Fruit fly (Drosophila melanogaster) whole organism, embryonic: ENCODE data around the gene Cont.

Source experiments
- Ada2b ChIP-seq: fragments of 200-800 bp; sonication (Bioruptor generic); IDR thresholded peaks from 2 replicates; pipeline ENCODE4 v1.3.6; 2022; ENCODE audit warnings: missing biosample characterization, missing genetic modification characterization
- B-H2 ChIP-seq: fragments of 200-800 bp; sonication (Bioruptor generic); optimal IDR thresholded peaks from 2 replicates; lab custom pipeline; 2018; ENCODE audit warnings: missing biosample characterization, mild to moderate bottlenecking, missing genetic modification characterization
- Bteb2 ChIP-seq: fragments of 200-800 bp; sonication (Bioruptor generic); optimal IDR thresholded peaks from 2 replicates; lab custom pipeline; 2016; ENCODE audit warnings: missing biosample characterization, missing genetic modification characterization
- CG10147 ChIP-seq: fragments of 200-800 bp; sonication (Bioruptor generic); optimal IDR thresholded peaks from 2 replicates; lab custom pipeline; 2019; ENCODE audit warnings: missing biosample characterization, mild to moderate bottlenecking, missing genetic modification characterization, moderate library complexity
- CG10267 ChIP-seq: fragments of 200-800 bp; sonication (Bioruptor generic); optimal IDR thresholded peaks from 2 replicates; lab custom pipeline; 2018; ENCODE audit warnings: missing biosample characterization, mild to moderate bottlenecking, missing genetic modification characterization, moderate library complexity
- CG10431 ChIP-seq: fragments of 200-800 bp; sonication (Bioruptor generic); optimal IDR thresholded peaks from 3 replicates; lab custom pipeline; 2018; ENCODE audit warnings: missing biosample characterization, mild to moderate bottlenecking, missing genetic modification characterization
- CG11398 ChIP-seq: fragments of 200-800 bp; sonication (Bioruptor generic); optimal IDR thresholded peaks from 2 replicates; lab custom pipeline; 2016; ENCODE audit warnings: missing biosample characterization, missing genetic modification characterization
- CG11560 ChIP-seq: fragments of 200-800 bp; sonication (Bioruptor generic); IDR thresholded peaks from 3 replicates; pipeline ENCODE4 v1.3.6; 2022; ENCODE audit warnings: missing biosample characterization, missing genetic modification characterization
- CG12219 ChIP-seq: fragments of 200-800 bp; sonication (Bioruptor generic); optimal IDR thresholded peaks from 3 replicates; lab custom pipeline; 2018; ENCODE audit warnings: missing biosample characterization, mild to moderate bottlenecking, missing genetic modification characterization
- CG13624 ChIP-seq: fragments of 200-800 bp; sonication (Bioruptor generic); optimal IDR thresholded peaks from 2 replicates; lab custom pipeline; 2016; ENCODE audit warnings: missing biosample characterization, missing genetic modification characterization
- CG15601 ChIP-seq: fragments of 200-800 bp; sonication (Bioruptor generic); optimal IDR thresholded peaks from 3 replicates; lab custom pipeline; 2019; ENCODE audit warnings: missing biosample characterization, mild to moderate bottlenecking, missing genetic modification characterization, moderate library complexity
- CG16863 ChIP-seq: fragments of 200-800 bp; sonication (Bioruptor generic); optimal IDR thresholded peaks from 3 replicates; lab custom pipeline; 2016; ENCODE audit warnings: missing biosample characterization, missing genetic modification characterization
- CG17186 ChIP-seq: fragments of 200-800 bp; sonication (Bioruptor generic); optimal IDR thresholded peaks from 3 replicates; lab custom pipeline; 2017; ENCODE audit warnings: missing biosample characterization, missing genetic modification reagents, missing genetic modification characterization
- CG30403 ChIP-seq: fragments of 200-800 bp; sonication (Bioruptor generic); optimal IDR thresholded peaks from 3 replicates; lab custom pipeline; 2016; ENCODE audit warnings: missing biosample characterization, missing genetic modification characterization
- CG3065 ChIP-seq: fragments of 200-800 bp; sonication (Bioruptor generic); optimal IDR thresholded peaks from 2 replicates; lab custom pipeline; 2016; ENCODE audit warnings: missing biosample characterization, missing genetic modification characterization
- CG34422 ChIP-seq: fragments of 200-800 bp; sonication (Bioruptor generic); IDR thresholded peaks from 3 replicates; pipeline ENCODE4 v1.3.6; 2022; ENCODE audit warnings: missing biosample characterization, missing genetic modification characterization
- CG4617 ChIP-seq: fragments of 200-800 bp; sonication (Bioruptor generic); optimal IDR thresholded peaks from 3 replicates; lab custom pipeline; 2016; ENCODE audit warnings: missing biosample characterization, missing genetic modification characterization, borderline replicate concordance
- CG6654 ChIP-seq: fragments of 200-800 bp; sonication (Bioruptor generic); optimal IDR thresholded peaks from 2 replicates; lab custom pipeline; 2017; ENCODE audit warnings: missing biosample characterization, mild to moderate bottlenecking, missing genetic modification characterization
- CG8290 ChIP-seq, 3 experiments: fragments of 200-800 bp; sonication (Bioruptor generic); optimal IDR thresholded peaks; 2 replicates each; lab custom pipeline; 2016 to 2019; ENCODE audit warnings: missing biosample characterization in 3 of 3, missing genetic modification characterization in 3 of 3, mild to moderate bottlenecking in 2 of 3, moderate library complexity in 1 of 3
- D ChIP-seq, 2 experiments: fragments of 200-800 bp in 1 of 2; fragments of >200 bp in 1 of 2; sonication (Bioruptor generic) in 1 of 2; optimal IDR thresholded peaks; 2 replicates in 1 of 2; 3 replicates in 1 of 2; lab custom pipeline; 2017; ENCODE audit warnings: mild to moderate bottlenecking in 1 of 2, missing biosample characterization in 1 of 2, missing genetic modification characterization in 1 of 2, missing genetic modification reagents in 1 of 2
- HLH4C ChIP-seq: fragments of 200-800 bp; sonication (Bioruptor generic); IDR thresholded peaks from 3 replicates; pipeline ENCODE4 v1.3.6; 2022; ENCODE audit warnings: missing biosample characterization, missing genetic modification characterization; ENCODE audit not compliant: partially characterized antibody
- HLHmδ ChIP-seq: fragments of 200-800 bp; sonication (Bioruptor generic); optimal IDR thresholded peaks from 2 replicates; lab custom pipeline; 2018; ENCODE audit warnings: missing biosample characterization, mild to moderate bottlenecking, missing genetic modification characterization, moderate library complexity
- Mrtf ChIP-seq: fragments of 200-800 bp; sonication (Bioruptor generic); IDR thresholded peaks from 3 replicates; pipeline ENCODE4 v1.3.6; 2022; ENCODE audit warnings: missing biosample characterization, missing genetic modification characterization
- Neu2 ChIP-seq: fragments of 200-800 bp; sonication (Bioruptor generic); optimal IDR thresholded peaks from 3 replicates; lab custom pipeline; 2016; ENCODE audit warnings: missing biosample characterization, missing genetic modification characterization, borderline replicate concordance
- ase ChIP-seq: fragments of 200-800 bp; sonication (Bioruptor generic); IDR thresholded peaks from 3 replicates; pipeline ENCODE4 v1.3.6; 2022; ENCODE audit warnings: missing biosample characterization, missing genetic modification characterization
- ato ChIP-seq: fragments of 200-800 bp; sonication (Bioruptor generic); IDR thresholded peaks from 2 replicates; pipeline ENCODE4 v1.3.6; 2022; ENCODE audit warnings: missing biosample characterization, missing genetic modification characterization; ENCODE audit not compliant: partially characterized antibody
- br ChIP-seq: fragments of >200 bp; optimal IDR thresholded peaks from 2 replicates; lab custom pipeline; 2017
- cato ChIP-seq: fragments of 200-800 bp; sonication (Bioruptor generic); optimal IDR thresholded peaks from 2 replicates; lab custom pipeline; 2016; ENCODE audit warnings: missing biosample characterization, missing genetic modification characterization, borderline replicate concordance
- cwo ChIP-seq: fragments of 200-800 bp; sonication (Bioruptor generic); optimal IDR thresholded peaks from 3 replicates; lab custom pipeline; 2017; ENCODE audit warnings: missing biosample characterization, missing genetic modification characterization, mild to moderate bottlenecking, moderate library complexity, missing genetic modification reagents
- fd102C ChIP-seq: fragments of 200-800 bp; sonication (Bioruptor generic); optimal IDR thresholded peaks from 2 replicates; lab custom pipeline; 2018; ENCODE audit warnings: missing biosample characterization, mild to moderate bottlenecking, missing genetic modification characterization, moderate library complexity
- gro ChIP-seq: fragments of 200-800 bp; sonication (Bioruptor generic); optimal IDR thresholded peaks from 2 replicates; lab custom pipeline; 2016; ENCODE audit warnings: missing biosample characterization, missing genetic modification characterization
- hb ChIP-seq: fragments of 200-800 bp; sonication (Bioruptor generic); IDR thresholded peaks from 3 replicates; pipeline ENCODE4 v1.3.6; 2022; ENCODE audit warnings: missing biosample characterization, missing genetic modification characterization; ENCODE audit not compliant: partially characterized antibody
- hth ChIP-seq: fragments of >200 bp; optimal IDR thresholded peaks from 2 replicates; lab custom pipeline; 2017; ENCODE audit warnings: inconsistent platforms
- insv ChIP-seq, 2 experiments: fragments of 200-800 bp; sonication (Bioruptor generic); optimal IDR thresholded peaks; 3 replicates each; lab custom pipeline; 2016 to 2018; ENCODE audit warnings: missing biosample characterization in 2 of 2, missing genetic modification characterization in 2 of 2
- mirr ChIP-seq: fragments of 200-800 bp; sonication (Bioruptor generic); optimal IDR thresholded peaks from 3 replicates; lab custom pipeline; 2018; ENCODE audit warnings: missing biosample characterization, mild to moderate bottlenecking, missing genetic modification characterization
- nerfin-1 ChIP-seq: fragments of 200-800 bp; sonication (Bioruptor generic); optimal IDR thresholded peaks from 3 replicates; lab custom pipeline; 2019; ENCODE audit warnings: missing biosample characterization, mild to moderate bottlenecking, missing genetic modification characterization, moderate library complexity
- pros ChIP-seq: fragments of 200-800 bp; sonication (Bioruptor generic); optimal IDR thresholded peaks from 3 replicates; lab custom pipeline; 2019; ENCODE audit warnings: missing biosample characterization, mild to moderate bottlenecking, missing genetic modification characterization, moderate library complexity
- pzg ChIP-seq: fragments of 200-800 bp; sonication (Bioruptor generic); optimal IDR thresholded peaks from 3 replicates; lab custom pipeline; 2018; ENCODE audit warnings: missing biosample characterization, mild to moderate bottlenecking, missing genetic modification characterization, moderate library complexity
- ranshi ChIP-seq: fragments of 200-800 bp; sonication (Bioruptor generic); IDR thresholded peaks from 2 replicates; pipeline ENCODE4 v1.3.6; 2022; ENCODE audit warnings: missing biosample characterization, missing genetic modification characterization
- row ChIP-seq: fragments of 200-800 bp; sonication (Bioruptor generic); IDR thresholded peaks from 3 replicates; pipeline ENCODE4 v1.3.6; 2022; ENCODE audit warnings: missing biosample characterization, missing genetic modification characterization
- salm ChIP-seq: fragments of 200-800 bp; sonication (Bioruptor generic); optimal IDR thresholded peaks from 2 replicates; lab custom pipeline; 2018; ENCODE audit warnings: missing biosample characterization, mild to moderate bottlenecking, missing genetic modification characterization
- sc ChIP-seq, 3 experiments: fragments of >200 bp in 2 of 3; fragments of 200-800 bp in 1 of 3; sonication (Bioruptor generic) in 1 of 3; optimal IDR thresholded peaks; 2 replicates in 2 of 3; 3 replicates in 1 of 3; lab custom pipeline; 2017; ENCODE audit warnings: mild to moderate bottlenecking in 1 of 3, missing biosample characterization in 1 of 3, missing genetic modification characterization in 1 of 3, missing genetic modification reagents in 1 of 3
- scrt ChIP-seq: fragments of 200-800 bp; sonication (Bioruptor generic); optimal IDR thresholded peaks from 2 replicates; lab custom pipeline; 2018; ENCODE audit warnings: missing biosample characterization, mild to moderate bottlenecking, missing genetic modification characterization, moderate library complexity
- stc ChIP-seq: fragments of 200-800 bp; sonication (Bioruptor generic); IDR thresholded peaks from 2 replicates; pipeline ENCODE4 v1.3.6; 2022; ENCODE audit warnings: missing biosample characterization, missing genetic modification characterization
- stwl ChIP-seq: fragments of 200-800 bp; sonication (Bioruptor generic); optimal IDR thresholded peaks from 3 replicates; lab custom pipeline; 2018; ENCODE audit warnings: missing biosample characterization, mild to moderate bottlenecking, missing genetic modification characterization, moderate library complexity
- toy ChIP-seq: fragments of 200-800 bp; sonication (Bioruptor generic); IDR thresholded peaks from 2 replicates; pipeline ENCODE4 v1.3.6; 2022; ENCODE audit warnings: missing biosample characterization, missing genetic modification characterization
- zen ChIP-seq: fragments of 200-800 bp; sonication (Bioruptor generic); optimal IDR thresholded peaks from 3 replicates; lab custom pipeline; 2018; ENCODE audit warnings: missing biosample characterization, mild to moderate bottlenecking, missing genetic modification characterization, moderate library complexity

The Cont gene

DNA sequence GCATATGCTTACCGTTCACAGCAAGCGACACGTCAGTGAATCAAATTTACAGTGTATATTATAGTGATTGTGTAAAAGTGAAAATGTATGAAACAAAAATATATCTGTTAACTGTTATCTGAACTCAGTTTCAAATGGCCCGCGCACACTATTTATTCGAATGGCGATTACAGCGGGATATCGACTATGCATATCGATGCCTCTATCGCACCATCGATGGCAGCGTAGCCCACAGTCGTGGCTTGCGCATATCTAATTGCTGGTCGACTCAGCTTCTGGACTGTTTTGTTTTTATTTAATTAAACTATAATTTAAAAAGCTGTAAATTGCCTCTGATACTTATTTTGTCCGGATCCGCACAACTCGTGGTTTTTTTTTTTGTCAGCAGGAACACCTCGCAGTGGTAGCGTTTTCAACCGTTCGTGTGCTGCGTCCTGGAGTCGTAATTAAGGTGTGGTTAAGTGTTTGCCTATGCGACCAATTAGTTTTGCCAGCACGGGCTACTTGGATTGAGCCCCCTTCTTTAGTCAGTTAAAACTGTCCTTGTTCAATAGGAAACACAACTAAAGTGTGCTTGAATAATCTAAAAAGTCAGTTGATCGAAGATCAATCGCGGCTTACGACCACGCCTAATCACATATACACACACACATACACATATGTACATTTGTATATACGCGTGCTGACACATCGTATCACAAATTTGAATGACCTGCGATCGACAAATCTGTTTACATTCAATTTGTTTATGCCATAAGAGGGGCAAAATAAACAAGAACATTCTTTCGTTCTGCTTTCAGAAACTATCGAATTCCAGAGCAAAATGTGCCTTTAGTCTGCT, at the start of gene Cont:
Gene Cont (plus strand): TSS at position 228 of the 841 bp plus-strand sequence.
- no peak for TF ChIP-seq Mrtf (GFP tag; lab: Robert Waterston, UW)
- no peak for TF ChIP-seq scrt (GFP tag; lab: Kevin White, UChicago)
- no peak for TF ChIP-seq cato (GFP tag; lab: Kevin White, UChicago)
- no peak for TF ChIP-seq Ada2b (GFP tag; lab: Robert Waterston, UW)
- no peak for TF ChIP-seq HLHmδ
- TF ChIP-seq br (lab: Kevin White, UChicago) = no peak
- no peak for TF ChIP-seq mirr (GFP tag; lab: Kevin White, UChicago)
- TF ChIP-seq hth (lab: Kevin White, UChicago) = no peak
- TF ChIP-seq CG17186 = peak; percentile 26
- peak; percentile 20 for TF ChIP-seq Neu2 (GFP tag; lab: Kevin White, UChicago)
- TF ChIP-seq sc (optimal IDR thresholded peaks at IDR 0.05; lab: Kevin White, UChicago) = no peak
- TF ChIP-seq sc (GFP tag; optimal IDR thresholded peaks at IDR 0.05; lab: Kevin White, UChicago) = no peak
- no peak for TF ChIP-seq CG12219 (GFP tag; lab: Kevin White, UChicago)
- TF ChIP-seq stc (GFP tag; lab: Robert Waterston, UW) = no peak
- no peak for TF ChIP-seq nerfin-1 (tag; lab: Kevin White, UChicago)
- TF ChIP-seq CG4617 (GFP tag; lab: Kevin White, UChicago) = peak; percentile 48
- TF ChIP-seq D (optimal IDR thresholded peaks at IDR 0.05; lab: Kevin White, UChicago) = no peak
- TF ChIP-seq D (GFP tag; optimal IDR thresholded peaks at IDR 0.05; lab: Kevin White, UChicago) = no peak
- peak; percentile 62 for TF ChIP-seq gro (GFP tag; lab: Kevin White, UChicago)
- peak; percentile 59 for TF ChIP-seq CG13624 (GFP tag; lab: Kevin White, UChicago)
- TF ChIP-seq CG10431 (GFP tag; lab: Kevin White, UChicago) = no peak
- TF ChIP-seq CG30403 (GFP tag; lab: Kevin White, UChicago) = no peak
- peak; percentile 20 for TF ChIP-seq CG3065 (GFP tag; lab: Kevin White, UChicago)
- TF ChIP-seq ato (GFP tag; lab: Robert Waterston, UW) = peak; percentile 97
- TF ChIP-seq CG10147 (GFP tag; lab: Kevin White, UChicago) = no peak
- no peak for TF ChIP-seq ranshi (GFP tag; lab: Robert Waterston, UW)
- TF ChIP-seq CG34422 (GFP tag; lab: Robert Waterston, UW) = 0 out of 3 replicates have a peak, but pooled peaks have one; percentile 12
- no peak for TF ChIP-seq pros (GFP tag; lab: Kevin White, UChicago)
- no peak for TF ChIP-seq toy (GFP tag; lab: Robert Waterston, UW)
- TF ChIP-seq row = peak; percentile 37; the same call in 1 of the 3 replicates
- TF ChIP-seq zen = peak; percentile 58
- TF ChIP-seq cwo (GFP tag; lab: Kevin White, UChicago) = no peak
- peak; percentile 94 for TF ChIP-seq hb (GFP tag; lab: Robert Waterston, UW)
- TF ChIP-seq fd102C (GFP tag; lab: Kevin White, UChicago) = no peak
- peak; percentile 58 for TF ChIP-seq CG10267
- peak; percentile 55 for TF ChIP-seq stwl (tag; lab: Kevin White, UChicago)
- TF ChIP-seq CG11398 (GFP tag; lab: Kevin White, UChicago) = no peak
- TF ChIP-seq HLH4C (GFP tag; lab: Robert Waterston, UW) = peak; percentile 93
- TF ChIP-seq Bteb2 (GFP tag; lab: Kevin White, UChicago) = no peak
- TF ChIP-seq CG16863 = no peak
- TF ChIP-seq CG15601 (tag; lab: Kevin White, UChicago) = peak; percentile 1
- no peak for TF ChIP-seq ase (GFP tag; lab: Robert Waterston, UW)
- TF ChIP-seq pzg = peak; percentile 82
- peak; percentile 22 for TF ChIP-seq B-H2
- TF ChIP-seq CG11560 = peak; percentile 92
- no peak for TF ChIP-seq insv (GFP tag; optimal IDR thresholded peaks at IDR 0.05; lab: Kevin White, UChicago)
- TF ChIP-seq CG8290 (GFP tag; optimal IDR thresholded peaks at IDR 0.05; lab: Kevin White, UChicago) = no peak
- peak in 1 of 2 experiments; percentile 71 for TF ChIP-seq CG8290 (tag; optimal IDR thresholded peaks at IDR 0.05; lab: Kevin White, UChicago)
- no peak for TF ChIP-seq salm (tag; lab: Kevin White, UChicago)
- no peak for TF ChIP-seq CG6654 (GFP tag; lab: Kevin White, UChicago)
